Fruit fly (Drosophila melanogaster) whole organism, prepupa: ENCODE data around the gene Rgl.

Source experiments
- Blimp-1 ChIP-seq: fragments of 200-800 bp; sonication (Bioruptor generic); optimal IDR thresholded peaks from 3 replicates; lab custom pipeline; 2017; ENCODE audit warnings: missing biosample characterization, missing genetic modification characterization, mild to moderate bottlenecking, moderate library complexity, missing genetic modification reagents
- CG10631 ChIP-seq: fragments of 200-800 bp; sonication (Bioruptor generic); optimal IDR thresholded peaks from 2 replicates; lab custom pipeline; 2016; ENCODE audit warnings: missing biosample characterization, missing genetic modification characterization
- CG10669 ChIP-seq: fragments of 200-800 bp; sonication (Bioruptor generic); optimal IDR thresholded peaks from 3 replicates; lab custom pipeline; 2018; ENCODE audit warnings: missing biosample characterization, mild to moderate bottlenecking, missing genetic modification characterization, moderate library complexity
- CG11294 ChIP-seq: fragments of 200-800 bp; sonication (Bioruptor generic); IDR thresholded peaks from 2 replicates; pipeline ENCODE4 v1.3.6; 2022; ENCODE audit warnings: missing biosample characterization, missing genetic modification characterization
- CG15336 ChIP-seq: fragments of 200-800 bp; sonication (Bioruptor generic); IDR thresholded peaks from 2 replicates; pipeline ENCODE4 v1.3.6; 2022; ENCODE audit warnings: missing biosample characterization, missing genetic modification characterization
- CG1621 ChIP-seq: fragments of 200-800 bp; sonication (Bioruptor generic); optimal IDR thresholded peaks from 3 replicates; lab custom pipeline; 2018; ENCODE audit warnings: missing biosample characterization, mild to moderate bottlenecking, missing genetic modification characterization
- CG16779 ChIP-seq: fragments of 200-800 bp; sonication (Bioruptor generic); optimal IDR thresholded peaks from 3 replicates; lab custom pipeline; 2017; ENCODE audit warnings: missing biosample characterization, mild to moderate bottlenecking, missing genetic modification characterization
- CG3032 ChIP-seq: fragments of 200-800 bp; optimal IDR thresholded peaks from 2 replicates; lab custom pipeline; 2019; ENCODE audit warnings: missing biosample characterization, mild to moderate bottlenecking, missing genetic modification characterization, moderate library complexity
- CG31627 ChIP-seq: fragments of 200-800 bp; sonication (Bioruptor generic); optimal IDR thresholded peaks from 3 replicates; lab custom pipeline; 2016; ENCODE audit warnings: missing biosample characterization, missing genetic modification characterization
- CG32006 ChIP-seq: fragments of 200-800 bp; sonication (Bioruptor generic); optimal IDR thresholded peaks from 3 replicates; lab custom pipeline; 2017; ENCODE audit warnings: missing biosample characterization, mild to moderate bottlenecking, missing genetic modification characterization
- CG34406 ChIP-seq: fragments of 200-800 bp; sonication (Bioruptor generic); optimal IDR thresholded peaks from 3 replicates; lab custom pipeline; 2016; ENCODE audit warnings: missing biosample characterization, missing genetic modification characterization
- CG4318 ChIP-seq: fragments of 200-800 bp; sonication (Bioruptor generic); optimal IDR thresholded peaks from 3 replicates; lab custom pipeline; 2017; ENCODE audit warnings: missing biosample characterization, mild to moderate bottlenecking, missing genetic modification characterization
- CG6276 ChIP-seq: fragments of 200-800 bp; sonication (Bioruptor generic); optimal IDR thresholded peaks from 2 replicates; lab custom pipeline; 2017; ENCODE audit warnings: missing biosample characterization, mild to moderate bottlenecking, missing genetic modification characterization
- CG6808 ChIP-seq: fragments of 200-800 bp; sonication (Bioruptor generic); optimal IDR thresholded peaks from 3 replicates; lab custom pipeline; 2017; ENCODE audit warnings: missing biosample characterization, missing genetic modification characterization, mild to moderate bottlenecking, moderate library complexity, missing genetic modification reagents
- CG8119 ChIP-seq: fragments of 200-800 bp; sonication (Bioruptor generic); IDR thresholded peaks from 3 replicates; pipeline ENCODE4 v1.3.6; 2022; ENCODE audit warnings: missing biosample characterization, missing genetic modification characterization
- CG8319 ChIP-seq: fragments of 200-800 bp; sonication (Bioruptor generic); optimal IDR thresholded peaks from 3 replicates; lab custom pipeline; 2016; ENCODE audit warnings: missing biosample characterization, missing genetic modification characterization
- Eip75B ChIP-seq: fragments of 200-800 bp; sonication (Bioruptor generic); optimal IDR thresholded peaks from 3 replicates; lab custom pipeline; 2016; ENCODE audit warnings: missing biosample characterization, missing genetic modification characterization
- Eip78C ChIP-seq: fragments of 200-800 bp; sonication (Bioruptor generic); peaks from one replicate; lab custom pipeline; 2016; ENCODE audit warnings: missing biosample characterization, missing genetic modification characterization
- Ets21C ChIP-seq: fragments of 200-800 bp; sonication (Bioruptor generic); optimal IDR thresholded peaks from 3 replicates; lab custom pipeline; 2016; ENCODE audit warnings: missing biosample characterization, missing genetic modification characterization
- Ets96B ChIP-seq: fragments of 200-800 bp; optimal IDR thresholded peaks from 2 replicates; lab custom pipeline; 2019; ENCODE audit warnings: missing biosample characterization, mild to moderate bottlenecking, missing genetic modification characterization, moderate library complexity
- Gug ChIP-seq: fragments of 200-800 bp; sonication (Bioruptor generic); IDR thresholded peaks from 2 replicates; pipeline ENCODE4 v1.3.6; 2022; ENCODE audit warnings: missing biosample characterization, missing genetic modification characterization
- Hr38 ChIP-seq: sonication (Bioruptor generic); optimal IDR thresholded peaks from 2 replicates; lab custom pipeline; 2016; ENCODE audit warnings: missing biosample characterization, missing genetic modification characterization
- Hr39 ChIP-seq: fragments of 200-800 bp; sonication (Bioruptor generic); optimal IDR thresholded peaks from 2 replicates; lab custom pipeline; 2016; ENCODE audit warnings: missing biosample characterization, missing genetic modification characterization
- Hr4 ChIP-seq: fragments of 200-800 bp; sonication (Bioruptor generic); optimal IDR thresholded peaks from 3 replicates; lab custom pipeline; 2016; ENCODE audit warnings: missing biosample characterization, missing genetic modification characterization
- Met ChIP-seq: fragments of 200-800 bp; sonication (Bioruptor generic); optimal IDR thresholded peaks from 3 replicates; lab custom pipeline; 2016; ENCODE audit warnings: missing biosample characterization, missing genetic modification characterization
- OdsH ChIP-seq: fragments of 200-800 bp; sonication (Bioruptor generic); optimal IDR thresholded peaks from 3 replicates; lab custom pipeline; 2016; ENCODE audit warnings: missing biosample characterization, missing genetic modification characterization
- Smox ChIP-seq: fragments of 200-800 bp; sonication (Bioruptor generic); optimal IDR thresholded peaks from 3 replicates; lab custom pipeline; 2016; ENCODE audit warnings: missing biosample characterization, missing genetic modification characterization
- Sox102F ChIP-seq: fragments of 200-800 bp; sonication (Bioruptor generic); optimal IDR thresholded peaks from 2 replicates; lab custom pipeline; 2016; ENCODE audit warnings: missing biosample characterization, mild to moderate bottlenecking, missing genetic modification characterization
- Sox14 ChIP-seq: fragments of 200-800 bp; sonication (Bioruptor generic); optimal IDR thresholded peaks from 3 replicates; lab custom pipeline; 2016; ENCODE audit warnings: missing biosample characterization, missing genetic modification characterization
- achi ChIP-seq: fragments of 200-800 bp; sonication (Bioruptor generic); optimal IDR thresholded peaks from 3 replicates; lab custom pipeline; 2016; ENCODE audit warnings: missing biosample characterization, missing genetic modification characterization
- acj6 ChIP-seq: fragments of 200-800 bp; sonication (Bioruptor generic); optimal IDR thresholded peaks from 3 replicates; lab custom pipeline; 2016; ENCODE audit warnings: missing biosample characterization, missing genetic modification characterization
- cyc ChIP-seq: fragments of 200-800 bp; sonication (Bioruptor generic); optimal IDR thresholded peaks from 3 replicates; lab custom pipeline; 2016; ENCODE audit warnings: missing biosample characterization, missing genetic modification characterization
- dac ChIP-seq: fragments of 200-800 bp; sonication (Bioruptor generic); optimal IDR thresholded peaks from 2 replicates; lab custom pipeline; 2017; ENCODE audit warnings: missing biosample characterization, mild to moderate bottlenecking, missing genetic modification characterization
- eg ChIP-seq: fragments of 200-800 bp; sonication (Bioruptor generic); IDR thresholded peaks from 3 replicates; pipeline ENCODE4 v1.3.6; 2022; ENCODE audit warnings: missing biosample characterization, missing genetic modification characterization
- esn ChIP-seq: fragments of 200-800 bp; sonication (Bioruptor generic); optimal IDR thresholded peaks from 2 replicates; lab custom pipeline; 2016; ENCODE audit warnings: missing biosample characterization, mild to moderate bottlenecking, missing genetic modification characterization, moderate library complexity
- fd59A ChIP-seq: fragments of 200-800 bp; sonication (Bioruptor generic); optimal IDR thresholded peaks from 2 replicates; lab custom pipeline; 2017; ENCODE audit warnings: missing biosample characterization, mild to moderate bottlenecking, missing genetic modification characterization, missing genetic modification reagents
- fd85E ChIP-seq: fragments of 200-800 bp; sonication (Bioruptor generic); optimal IDR thresholded peaks from 3 replicates; lab custom pipeline; 2016; ENCODE audit warnings: missing biosample characterization, missing genetic modification characterization
- pdm3 ChIP-seq: fragments of 200-800 bp; sonication (Bioruptor generic); optimal IDR thresholded peaks from 3 replicates; lab custom pipeline; 2016; ENCODE audit warnings: missing biosample characterization, missing genetic modification characterization
- salr ChIP-seq, 2 experiments: fragments of 200-800 bp; sonication (Bioruptor generic); optimal IDR thresholded peaks; 3 replicates each; lab custom pipeline; 2016 to 2018; ENCODE audit warnings: missing biosample characterization in 2 of 2, missing genetic modification characterization in 2 of 2, mild to moderate bottlenecking in 1 of 2
- ss ChIP-seq, 2 experiments: fragments of 200-800 bp; sonication (Bioruptor generic); optimal IDR thresholded peaks; 2 replicates in 1 of 2; 3 replicates in 1 of 2; lab custom pipeline; 2017 to 2018; ENCODE audit warnings: mild to moderate bottlenecking in 2 of 2, missing biosample characterization in 2 of 2, missing genetic modification characterization in 2 of 2, moderate library complexity in 1 of 2
- svp ChIP-seq: fragments of 200-800 bp; sonication (Bioruptor generic); peaks from one replicate; lab custom pipeline; 2016; ENCODE audit warnings: missing biosample characterization, missing genetic modification characterization
- topi ChIP-seq: fragments of 200-800 bp; sonication (Bioruptor generic); optimal IDR thresholded peaks from 3 replicates; lab custom pipeline; 2016; ENCODE audit warnings: missing biosample characterization, missing genetic modification characterization
- vri ChIP-seq: fragments of 200-800 bp; sonication (Bioruptor generic); optimal IDR thresholded peaks from 3 replicates; lab custom pipeline; 2016; ENCODE audit warnings: missing biosample characterization, mild to moderate bottlenecking, missing genetic modification characterization

The Rgl gene

DNA sequence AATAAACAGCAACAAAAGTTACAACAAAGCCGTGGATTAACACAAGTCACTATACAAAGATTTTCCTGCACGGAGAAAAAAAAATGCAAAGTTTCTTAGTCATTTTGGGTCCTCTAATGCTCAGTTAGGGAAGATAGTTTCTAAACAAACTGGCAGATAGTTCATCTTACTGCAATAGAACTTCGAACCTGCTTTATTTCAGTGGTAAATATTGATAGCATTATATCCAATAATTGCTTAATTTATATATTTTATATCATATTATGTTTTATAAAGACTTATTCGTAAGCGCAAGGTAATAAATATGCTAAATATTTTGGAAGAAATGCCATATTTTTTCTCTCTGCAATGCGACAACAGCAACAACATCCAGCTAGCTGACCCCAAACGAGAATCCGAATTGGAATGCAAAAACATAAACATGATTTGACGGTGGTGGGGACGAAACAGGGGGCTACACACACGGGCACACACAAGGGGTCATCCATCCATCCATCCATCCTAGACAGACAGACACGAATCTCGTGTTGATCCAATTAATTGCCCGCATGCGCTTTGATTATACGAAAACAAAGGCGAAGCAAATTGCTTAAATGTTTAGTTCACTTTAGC lies 13.4 kb downstream of the Rgl start (continued):
- TF ChIP-seq Sox102F (no peak), CG6808 (no peak), CG16779 (tag; lab: Kevin White, UChicago) (no peak), vri (no peak), Sox14 (GFP tag; lab: Kevin White, UChicago) (no peak), Ets96B (tag; lab: Kevin White, UChicago) (peak; percentile 3), Smox (GFP tag; lab: Kevin White, UChicago) (no peak), salr (GFP tag; optimal IDR thresholded peaks at IDR 0.05; lab: Kevin White, UChicago) (peak in 1 of 2 experiments; percentile 35), acj6 (GFP tag; lab: Kevin White, UChicago) (peak; percentile 15), eg (GFP tag; lab: Robert Waterston, UW) (peak; percentile 48; the same call in 2 of the 3 replicates), Hr39 (no peak), CG10631 (GFP tag; lab: Kevin White, UChicago) (peak; percentile 26), topi (no peak), CG31627 (GFP tag; lab: Kevin White, UChicago) (no peak), pdm3 (peak; percentile 1), CG11294 (GFP tag; lab: Robert Waterston, UW) (no peak), CG8119 (GFP tag; lab: Robert Waterston, UW) (peak; percentile 71), CG3032 (tag; lab: Kevin White, UChicago) (no peak), Hr38 (GFP tag; lab: Kevin White, UChicago) (no peak)

dm6 chr3L:13905515-13905914 lies 19.6 kb downstream of the Rgl start:
- TF ChIP-seq Hr4 (GFP tag; lab: Kevin White, UChicago) (peak; percentile 19), acj6 (GFP tag; lab: Kevin White, UChicago) (no peak), Eip78C (GFP tag; lab: Kevin White, UChicago) (peak; percentile 15), svp (no peak), achi (GFP tag; lab: Kevin White, UChicago) (peak; percentile 13), CG8119 (GFP tag; lab: Robert Waterston, UW) (peak; percentile 39; the same call in 1 of the 3 replicates), OdsH (peak; percentile 2), CG10631 (GFP tag; lab: Kevin White, UChicago) (no peak), eg (GFP tag; lab: Robert Waterston, UW) (peak; percentile 45; the same call in 2 of the 3 replicates), Ets96B (tag; lab: Kevin White, UChicago) (peak; percentile 18), CG10669 (GFP tag; lab: Kevin White, UChicago) (peak; percentile 7), topi (no peak), ss (GFP tag; optimal IDR thresholded peaks at IDR 0.05; lab: Kevin White, UChicago) (no peak), Ets21C (no peak), CG32006 (GFP tag; lab: Kevin White, UChicago) (peak; percentile 59), CG31627 (GFP tag; lab: Kevin White, UChicago) (no peak), Sox102F (no peak), CG34406 (GFP tag; lab: Kevin White, UChicago) (no peak), CG1621 (no peak), fd85E (GFP tag; lab: Kevin White, UChicago) (no peak), dac (no peak), CG6276 (peak; percentile 38), salr (GFP tag; optimal IDR thresholded peaks at IDR 0.05; lab: Kevin White, UChicago) (peak in 1 of 2 experiments; percentile 4), Met (GFP tag; lab: Kevin White, UChicago) (no peak), Gug (no peak), Eip75B (GFP tag; lab: Kevin White, UChicago) (no peak), CG4318 (peak; percentile 24), esn (GFP tag; lab: Kevin White, UChicago) (no peak), CG11294 (GFP tag; lab: Robert Waterston, UW) (no peak), Hr39 (no peak), Blimp-1 (no peak), CG15336 (GFP tag; lab: Robert Waterston, UW) (peak; percentile 46), fd59A (GFP tag; lab: Kevin White, UChicago) (no peak), cyc (GFP tag; lab: Kevin White, UChicago) (no peak), CG8319 (GFP tag; lab: Kevin White, UChicago) (no peak)
